Worm (Caenorhabditis elegans): ENCODE measurements around the gene ttr-2.

ttr-2 gene

DNA sequence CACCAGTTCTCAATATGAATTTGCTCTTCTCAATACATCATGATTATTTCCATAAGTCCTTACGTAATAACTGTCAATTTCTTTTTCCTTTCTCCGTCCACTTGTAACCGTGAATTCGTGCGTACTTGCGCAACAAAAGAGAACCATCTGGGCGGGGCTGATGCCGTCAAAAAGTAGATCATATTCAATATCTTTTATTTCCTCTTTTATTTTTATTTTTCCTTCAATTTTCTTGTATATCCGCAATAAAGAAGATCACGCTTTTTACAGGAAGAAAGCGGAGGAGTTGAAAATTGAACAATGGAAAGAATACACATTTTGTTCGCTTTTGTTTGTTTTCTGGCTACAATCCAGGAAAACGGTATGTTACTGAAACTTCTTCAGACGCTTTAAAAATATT, 34.7 kb upstream of the ttr-2 start, which contains the start of gene mam-7:
TSS of gene mam-7 (plus strand) at position 301 of the 400 bp plus-strand sequence.
- no peak for TF ChIP-seq C38D4.7 (GFP tag; optimal IDR thresholded peaks at IDR 0.05)
- TF ChIP-seq pax-1 (tag; optimal IDR thresholded peaks at IDR 0.05), result no peak
- TF ChIP-seq ceh-34 (tag; optimal IDR thresholded peaks at IDR 0.05), result no peak
- TF ChIP-seq hlh-13 (GFP tag; optimal IDR thresholded peaks at IDR 0.05), result no peak
- TF ChIP-seq ceh-45 (GFP tag; IDR thresholded peaks at IDR 0.05), result no peak
- no peak for TF ChIP-seq unc-42 (tag; optimal IDR thresholded peaks at IDR 0.05)
- TF ChIP-seq eyg-1 (tag; optimal IDR thresholded peaks at IDR 0.05), result no peak
- no peak for TF ChIP-seq mec-3 (tag; optimal IDR thresholded peaks at IDR 0.05; ENCODE audit: borderline replicate concordance)
- TF ChIP-seq ttx-3 (tag; optimal IDR thresholded peaks at IDR 0.05), result no peak

DNA sequence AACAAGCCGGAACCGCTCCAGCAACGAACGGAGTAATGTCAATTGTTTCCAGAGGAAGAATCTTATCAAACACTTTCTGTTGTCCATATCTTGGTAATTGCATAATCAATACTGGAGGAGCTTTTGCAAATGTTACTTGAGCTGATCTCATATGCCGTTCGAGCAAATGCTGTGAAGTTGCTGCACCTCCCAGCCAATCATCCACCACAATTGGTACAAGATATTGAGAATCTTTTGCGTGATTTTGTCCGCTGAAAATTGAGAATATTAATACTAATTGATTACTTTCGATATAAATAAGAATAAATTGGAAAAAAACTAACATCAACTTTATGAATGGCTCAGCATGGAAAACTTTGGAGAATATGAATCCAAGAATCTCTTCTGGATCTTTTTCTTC, 27.8 kb upstream of the ttr-2 start:
- no peak for TF ChIP-seq syd-9 (tag; optimal IDR thresholded peaks at IDR 0.05)

DNA sequence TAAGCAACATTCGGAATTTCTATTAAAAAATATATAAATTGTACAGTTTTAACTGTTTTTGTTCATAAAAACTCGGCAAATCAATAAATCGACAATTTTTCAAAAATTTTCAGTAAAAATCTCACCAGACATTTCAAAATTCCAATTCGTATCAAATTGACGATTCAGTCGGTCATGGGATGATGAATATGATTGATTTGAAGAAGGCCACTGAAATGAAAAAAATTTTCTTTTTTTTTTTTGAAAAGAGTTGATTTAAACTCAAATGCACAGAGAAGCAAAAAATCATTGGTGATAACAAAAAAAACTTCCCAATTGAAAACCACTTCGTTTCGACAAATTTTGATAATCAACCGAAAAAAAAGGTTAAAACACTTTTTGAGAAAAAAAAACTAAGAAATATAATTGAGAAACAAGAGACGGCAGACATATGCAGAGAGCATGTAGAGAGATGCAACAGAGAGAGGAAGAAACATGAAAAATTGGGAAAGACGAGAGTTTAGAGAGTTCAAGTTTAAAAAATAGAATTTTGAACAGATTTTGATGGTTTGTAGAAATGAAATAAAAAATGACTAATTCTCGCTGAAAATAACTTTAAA, 23.8 kb upstream of the ttr-2 start:
- TF ChIP-seq pros-1 (tag; optimal IDR thresholded peaks at IDR 0.05) (no peak), pag-3 (tag; optimal IDR thresholded peaks at IDR 0.05; ENCODE audit: borderline replicate concordance) (no peak), unc-42 (tag; optimal IDR thresholded peaks at IDR 0.05) (no peak), ceh-19 (GFP tag; optimal IDR thresholded peaks at IDR 0.05) (no peak), C38D4.7 (GFP tag; optimal IDR thresholded peaks at IDR 0.05) (no peak), rnt-1 (tag; optimal IDR thresholded peaks at IDR 0.05) (no peak), che-1 (tag; optimal IDR thresholded peaks at IDR 0.05) (no peak), ceh-18 (tag; optimal IDR thresholded peaks at IDR 0.05) (no peak), C08G9.2 (tag; optimal IDR thresholded peaks at IDR 0.05) (no peak), sox-2 (GFP tag; IDR thresholded peaks at IDR 0.05) (no peak), ceh-24 (tag; optimal IDR thresholded peaks at IDR 0.05) (no peak), fkh-10 (GFP tag; optimal IDR thresholded peaks at IDR 0.05) (no peak), unc-86 (tag; optimal IDR thresholded peaks at IDR 0.05) (no peak), ceh-31 (tag; optimal IDR thresholded peaks at IDR 0.05) (no peak), nfya-1 (tag; optimal IDR thresholded peaks at IDR 0.05) (no peak)

DNA sequence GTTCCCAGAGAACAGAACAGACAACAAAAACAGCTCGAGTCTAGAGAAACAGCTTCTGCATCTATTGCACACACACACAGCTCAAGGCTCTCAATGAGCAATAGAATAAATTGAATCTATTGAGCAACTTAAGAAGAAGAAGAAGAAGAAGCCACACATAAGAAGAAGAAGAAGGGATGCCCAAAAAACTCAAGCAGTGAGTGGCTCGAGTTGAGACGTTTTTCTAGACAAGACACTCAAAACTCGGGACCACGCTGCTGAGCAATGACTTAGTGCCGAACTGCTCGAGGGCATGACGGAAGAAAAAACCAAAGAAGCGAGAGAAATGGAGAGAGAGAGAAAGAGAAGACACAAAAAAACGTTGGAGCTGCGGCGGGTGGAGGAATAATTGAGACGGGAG, 22.3 kb upstream of the ttr-2 start:
- TF ChIP-seq hlh-6 (tag; optimal IDR thresholded peaks at IDR 0.05), result no peak
- TF ChIP-seq ceh-18 (tag; optimal IDR thresholded peaks at IDR 0.05), result peak; percentile 23
- peak; percentile 10 for TF ChIP-seq C08G9.2 (tag; optimal IDR thresholded peaks at IDR 0.05)
- peak; percentile 85 for TF ChIP-seq unc-42 (tag; optimal IDR thresholded peaks at IDR 0.05)

DNA sequence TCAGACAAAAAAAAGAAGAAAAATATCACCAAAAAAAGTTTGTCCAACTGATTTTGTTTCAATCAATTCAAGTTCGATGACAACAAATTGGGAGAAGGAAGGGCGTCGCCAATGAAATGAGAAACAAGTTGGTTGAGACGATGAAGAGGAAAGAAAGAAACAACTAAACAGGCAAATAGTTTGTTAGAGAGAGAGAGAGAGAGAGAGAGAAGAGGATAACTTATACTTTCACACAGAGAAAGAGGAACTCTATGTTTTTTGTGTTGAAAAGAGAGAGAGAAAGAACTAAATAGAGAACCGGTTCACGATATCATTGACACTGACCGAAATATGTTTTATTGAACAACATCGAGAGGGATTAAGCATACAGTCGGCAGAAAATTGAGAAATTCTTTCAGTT, 20.0 kb upstream of the ttr-2 start:
- TF ChIP-seq hlh-30 (tag; optimal IDR thresholded peaks at IDR 0.05; ENCODE audit: insufficient read depth), result no peak
- TF ChIP-seq ceh-18 (tag; optimal IDR thresholded peaks at IDR 0.05), result no peak
- TF ChIP-seq zip-5 (tag; optimal IDR thresholded peaks at IDR 0.05), result no peak
- TF ChIP-seq F13H6.1 (tag; optimal IDR thresholded peaks at IDR 0.05), result no peak
- TF ChIP-seq nfya-1 (tag; optimal IDR thresholded peaks at IDR 0.05), result no peak
- TF ChIP-seq ceh-24 (tag; optimal IDR thresholded peaks at IDR 0.05), result no peak
- TF ChIP-seq unc-86 (tag; optimal IDR thresholded peaks at IDR 0.05), result no peak
- no peak for TF ChIP-seq K09A11.1 (tag; optimal IDR thresholded peaks at IDR 0.05; ENCODE audit: insufficient read depth)
- TF ChIP-seq hlh-6 (tag; optimal IDR thresholded peaks at IDR 0.05), result no peak
- TF ChIP-seq C08G9.2 (tag; optimal IDR thresholded peaks at IDR 0.05), result no peak
- TF ChIP-seq pqm-1 (tag; optimal IDR thresholded peaks at IDR 0.05), result no peak
- no peak for TF ChIP-seq npax-4 (tag; optimal IDR thresholded peaks at IDR 0.05)
- no peak for TF ChIP-seq tbx-2 (tag; optimal IDR thresholded peaks at IDR 0.05)
- TF ChIP-seq lin-11 (tag; optimal IDR thresholded peaks at IDR 0.05), result no peak
- TF ChIP-seq ztf-16 (tag; optimal IDR thresholded peaks at IDR 0.05), result no peak

All from whole organism, late embryonic.